Worm (Caenorhabditis elegans): ENCODE results near the gene T08D10.5.

- TF ChIP-seq tlf-1 (GFP tag; optimal IDR thresholded peaks at IDR 0.05): no peak
- no peak for TF ChIP-seq attf-5 (GFP tag; optimal IDR thresholded peaks at IDR 0.05)
- TF ChIP-seq nfya-1 (tag; optimal IDR thresholded peaks at IDR 0.05; ENCODE audit: borderline replicate concordance, insufficient read depth): no peak
- TF ChIP-seq snpc-4 (GFP tag; optimal IDR thresholded peaks at IDR 0.05): no peak
- TF ChIP-seq snpc-4 (tag; optimal IDR thresholded peaks at IDR 0.05): no peak
- TF ChIP-seq unc-130 (GFP tag; optimal IDR thresholded peaks at IDR 0.05): no peak
- TF ChIP-seq pbrm-1 (GFP tag; IDR thresholded peaks at IDR 0.05): no peak
- no peak for TF ChIP-seq hlh-26 (GFP tag; conservative IDR thresholded peaks at IDR 0.05)
- no peak for TF ChIP-seq egl-18 (GFP tag; IDR thresholded peaks at IDR 0.05)
- TF ChIP-seq let-607 (tag; optimal IDR thresholded peaks at IDR 0.05): no peak
Observed at ce11 chrX:11992246-11992645, 34.9 kb downstream of the T08D10.5 start.
